Worm (Caenorhabditis elegans): Measurements from ENCODE around the gene efr-3.

Gene efr-3

DNA sequence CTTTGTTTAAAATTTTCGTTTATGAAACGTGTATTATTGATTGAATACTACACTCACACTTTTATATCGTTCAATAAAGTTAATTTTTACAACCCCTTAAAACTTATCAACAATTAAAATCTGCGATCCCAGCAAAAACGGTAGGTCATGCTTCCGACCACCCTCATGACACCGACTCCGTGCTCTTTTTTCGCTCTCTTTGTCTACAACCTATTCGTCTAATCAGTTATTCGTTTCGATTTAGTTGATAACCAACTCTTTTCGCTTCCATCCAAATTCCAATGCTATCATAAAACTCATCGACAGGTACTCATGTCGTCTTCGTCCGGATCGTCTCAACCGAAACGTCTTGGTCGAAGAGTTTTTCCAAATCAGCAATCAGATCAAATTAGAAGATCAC lies 37.9 kb downstream of the efr-3 start, which contains the start of gene F13H8.1 (continued):
- TF ChIP-seq ztf-11 (tag; optimal IDR thresholded peaks at IDR 0.05) (no peak), F26F4.8 (GFP tag; conservative IDR thresholded peaks at IDR 0.05) (no peak), gei-8 (GFP tag; optimal IDR thresholded peaks at IDR 0.05) (no peak), dmd-6 (GFP tag; IDR thresholded peaks at IDR 0.05) (peak; percentile 33; the same call in 1 of the 2 replicates), pqm-1 (tag; optimal IDR thresholded peaks at IDR 0.05) (peak; percentile 63), lin-29 (GFP tag; IDR thresholded peaks at IDR 0.05) (no peak), hlh-11 (tag; optimal IDR thresholded peaks at IDR 0.05) (peak; percentile 58)

DNA sequence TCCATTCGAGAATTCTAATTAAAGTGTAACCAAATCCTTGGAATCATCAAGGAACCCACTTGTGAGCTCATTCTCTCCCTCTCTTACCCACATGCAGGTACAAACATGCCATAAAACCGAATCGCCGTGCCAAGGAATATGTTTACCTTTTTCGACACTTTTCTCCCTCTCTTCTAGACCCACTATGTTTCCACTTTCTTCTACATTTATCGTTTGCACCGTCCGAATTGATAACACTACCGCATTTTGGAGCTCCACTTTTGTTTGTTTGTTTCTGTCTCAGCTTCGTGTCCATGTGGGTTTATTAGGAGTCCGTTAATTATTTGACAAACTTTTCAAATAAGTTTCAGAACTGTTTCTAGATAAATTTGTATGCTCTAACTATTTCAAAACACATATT lies 39.1 kb downstream of the efr-3 start:
- TF ChIP-seq T26A8.4 (GFP tag; IDR thresholded peaks at IDR 0.05): no peak
- TF ChIP-seq madf-9 (GFP tag; conservative IDR thresholded peaks at IDR 0.05): no peak
- no peak for TF ChIP-seq F37D6.2 (tag; optimal IDR thresholded peaks at IDR 0.05)
- no peak for TF ChIP-seq lin-38 (GFP tag; IDR thresholded peaks at IDR 0.05)
- TF ChIP-seq mxl-3 (GFP tag; optimal IDR thresholded peaks at IDR 0.05): no peak
- TF ChIP-seq nhr-77 (tag; optimal IDR thresholded peaks at IDR 0.05): peak; percentile 9
- no peak for TF ChIP-seq rbr-2 (tag; optimal IDR thresholded peaks at IDR 0.05)
- no peak for TF ChIP-seq nhr-42 (GFP tag; IDR thresholded peaks at IDR 0.05)
- TF ChIP-seq daf-16 (GFP tag; optimal IDR thresholded peaks at IDR 0.05): no peak
- peak; percentile 69 for TF ChIP-seq daf-16 (tag; optimal IDR thresholded peaks at IDR 0.05)
- TF ChIP-seq tag-97 (GFP tag; IDR thresholded peaks at IDR 0.05): no peak
- TF ChIP-seq php-3 (GFP tag; IDR thresholded peaks at IDR 0.05): peak; percentile 24; the same call in 1 of the 2 replicates
- no peak for TF ChIP-seq mes-2 (tag; optimal IDR thresholded peaks at IDR 0.05; ENCODE audit: poor library complexity, severe bottlenecking)
- TF ChIP-seq lim-7 (GFP tag; IDR thresholded peaks at IDR 0.05): no peak
- TF ChIP-seq F44E2.7 (GFP tag; IDR thresholded peaks at IDR 0.05): no peak
- peak; percentile 59 for TF ChIP-seq pqm-1 (tag; optimal IDR thresholded peaks at IDR 0.05)
- TF ChIP-seq dve-1 (tag; optimal IDR thresholded peaks at IDR 0.05; ENCODE audit: insufficient read depth): no peak
- no peak for TF ChIP-seq lin-15B (tag; optimal IDR thresholded peaks at IDR 0.05)
- TF ChIP-seq zag-1 (tag; optimal IDR thresholded peaks at IDR 0.05): no peak
- TF ChIP-seq vab-7 (GFP tag; IDR thresholded peaks at IDR 0.05): no peak
- TF ChIP-seq nhr-28 (tag; optimal IDR thresholded peaks at IDR 0.05): peak; percentile 45
- TF ChIP-seq dmd-6 (GFP tag; IDR thresholded peaks at IDR 0.05): no peak; the same call in 1 of the 2 replicates

DNA sequence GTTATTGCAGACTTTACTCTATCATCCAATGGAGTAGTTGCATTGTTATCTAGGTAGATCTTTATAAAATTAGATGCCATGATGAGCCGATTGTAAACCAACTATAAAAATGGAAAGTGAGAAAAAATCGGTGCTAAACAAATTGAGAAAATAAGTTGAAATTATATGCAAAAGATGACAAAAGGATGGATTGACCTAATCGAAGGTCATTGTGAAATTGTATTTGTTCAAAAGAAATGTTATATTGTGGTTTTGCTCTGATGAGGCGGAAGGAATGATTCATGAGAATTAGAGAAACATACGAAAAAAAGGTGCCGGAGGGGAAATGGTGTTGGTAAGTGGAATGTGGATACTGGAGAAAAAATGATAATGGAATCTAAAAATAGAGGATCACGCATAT lies 40.0 kb downstream of the efr-3 start, which contains the start of gene scly-1:
TSS of gene scly-1 (minus strand) at position 101 of the 400 bp plus-strand sequence.
- TF ChIP-seq daf-16 (GFP tag; optimal IDR thresholded peaks at IDR 0.05) (no peak), daf-16 (tag; optimal IDR thresholded peaks at IDR 0.05) (no peak), nhr-41 (GFP tag; IDR thresholded peaks at IDR 0.05) (no peak), lin-38 (GFP tag; IDR thresholded peaks at IDR 0.05) (no peak), ceh-62 (tag; optimal IDR thresholded peaks at IDR 0.05) (no peak), zfp-2 (tag; optimal IDR thresholded peaks at IDR 0.05) (no peak), ZK546.5 (tag; optimal IDR thresholded peaks at IDR 0.05) (no peak), aly-2 (tag; optimal IDR thresholded peaks at IDR 0.05) (no peak), mep-1 (tag; optimal IDR thresholded peaks at IDR 0.05) (no peak), nhr-48 (tag; optimal IDR thresholded peaks at IDR 0.05) (no peak), lin-39 (tag; optimal IDR thresholded peaks at IDR 0.05) (no peak), nhr-25 (tag; optimal IDR thresholded peaks at IDR 0.05; ENCODE audit: borderline replicate concordance, insufficient read depth) (no peak), ceh-20 (GFP tag; IDR thresholded peaks at IDR 0.05) (no peak), zip-2 (tag; optimal IDR thresholded peaks at IDR 0.05) (no peak), nhr-11 (tag; optimal IDR thresholded peaks at IDR 0.05) (no peak), ces-1 (GFP tag; optimal IDR thresholded peaks at IDR 0.05) (no peak)
